Fruit fly (Drosophila melanogaster): ENCODE data around the gene B4.

The B4 gene

DNA sequence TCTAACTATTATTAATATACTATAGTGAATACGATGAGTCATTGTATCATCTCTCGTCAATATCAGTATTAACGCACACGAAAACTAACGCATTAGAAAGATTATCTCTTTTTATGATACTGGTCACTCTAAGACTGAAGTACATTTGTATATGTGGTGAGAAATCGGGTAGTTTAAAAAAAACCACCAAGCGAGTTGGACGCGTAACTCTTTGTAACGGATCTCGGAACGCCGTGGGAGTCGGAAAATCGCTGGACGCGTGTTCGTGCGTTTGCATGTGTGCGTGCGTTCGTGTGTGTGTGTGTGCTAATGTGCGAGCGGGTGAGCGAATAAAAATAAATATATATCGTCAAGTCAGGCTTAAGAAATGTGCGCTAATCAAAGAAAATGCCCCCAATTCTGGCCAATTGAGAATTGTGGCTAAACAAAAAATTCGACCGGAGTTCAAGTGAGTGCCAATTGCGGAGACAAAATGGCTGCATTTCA, 888 bp upstream of the B4 start, which contains the start of gene kuz (continued):
- TF ChIP-seq Bteb2 (GFP tag; optimal IDR thresholded peaks at IDR 0.05) (peak; percentile 8), Hsf (GFP tag; optimal IDR thresholded peaks at IDR 0.05) (no peak), CG4360 (GFP tag; IDR thresholded peaks at IDR 0.05) (peak; percentile 32; the same call in 1 of the 2 replicates), fd64A (GFP tag; optimal IDR thresholded peaks at IDR 0.05) (peak; percentile 39), CG32767 (GFP tag; IDR thresholded peaks at IDR 0.05) (peak; percentile 75), Gug (GFP tag; IDR thresholded peaks at IDR 0.05) (no peak; the same call in 3 of the 4 replicates), CG5245 (GFP tag; optimal IDR thresholded peaks at IDR 0.05) (no peak), vnd (GFP tag; IDR thresholded peaks at IDR 0.05; ENCODE audit: partially characterized antibody) (peak; percentile 17; the same call in 1 of the 3 replicates), gcm (GFP tag; optimal IDR thresholded peaks at IDR 0.05) (no peak), CG3838 (GFP tag; optimal IDR thresholded peaks at IDR 0.05) (no peak), phol (tag; optimal IDR thresholded peaks at IDR 0.05) (peak; percentile 38), Dad (GFP tag; optimal IDR thresholded peaks at IDR 0.05) (peak; percentile 19), prd (optimal IDR thresholded peaks at IDR 0.05) (no peak), prd (GFP tag; IDR thresholded peaks at IDR 0.05) (no peak; the same call in 2 of the 3 replicates), luna (GFP tag; optimal IDR thresholded peaks at IDR 0.05) (no peak), wek (GFP tag; optimal IDR thresholded peaks at IDR 0.05) (peak; percentile 42), Jarid2 (GFP tag; optimal IDR thresholded peaks at IDR 0.05) (peak; percentile 100), CG4404 (GFP tag; IDR thresholded peaks at IDR 0.05) (no peak), CG17612 (GFP tag; IDR thresholded peaks at IDR 0.05) (no peak), repo (GFP tag; optimal IDR thresholded peaks at IDR 0.05) (peak; percentile 20), grau (tag; optimal IDR thresholded peaks at IDR 0.05) (peak; percentile 40), CG13894 (tag; optimal IDR thresholded peaks at IDR 0.05) (peak; percentile 82), CG4707 (GFP tag; optimal IDR thresholded peaks at IDR 0.05) (no peak), ems (GFP tag; optimal IDR thresholded peaks at IDR 0.05) (peak; percentile 19), her (GFP tag; optimal IDR thresholded peaks at IDR 0.05) (peak; percentile 21), CG17568 (GFP tag; optimal IDR thresholded peaks at IDR 0.05) (peak; percentile 21), CG31365 (tag; optimal IDR thresholded peaks at IDR 0.05) (peak; percentile 27), Sox102F (GFP tag; optimal IDR thresholded peaks at IDR 0.05) (peak; percentile 14), Atf-2 (GFP tag; optimal IDR thresholded peaks at IDR 0.05) (no peak), tx (GFP tag; optimal IDR thresholded peaks at IDR 0.05) (peak; percentile 4), CG7271 (tag; optimal IDR thresholded peaks at IDR 0.05) (no peak), HmgD (GFP tag; optimal IDR thresholded peaks at IDR 0.05) (peak; percentile 29), CG15601 (tag; optimal IDR thresholded peaks at IDR 0.05) (peak; percentile 34), CG8388 (GFP tag; optimal IDR thresholded peaks at IDR 0.05) (peak; percentile 41), rib (GFP tag; IDR thresholded peaks at IDR 0.05) (peak; percentile 82; the same call in 1 of the 2 replicates), Ets97D (GFP tag; optimal IDR thresholded peaks at IDR 0.05) (no peak), CG1024 (GFP tag; IDR thresholded peaks at IDR 0.05) (no peak), PHDP (tag; optimal IDR thresholded peaks at IDR 0.05) (peak; percentile 46), Max (GFP tag; optimal IDR thresholded peaks at IDR 0.05) (peak; percentile 15), mirr (GFP tag; optimal IDR thresholded peaks at IDR 0.05) (peak; percentile 54), CG9817 (tag; optimal IDR thresholded peaks at IDR 0.05) (peak; percentile 18), MESR4 (GFP tag; optimal IDR thresholded peaks at IDR 0.05) (peak; percentile 58), CG32532 (GFP tag; IDR thresholded peaks at IDR 0.05) (peak; percentile 44), CG3163 (GFP tag; optimal IDR thresholded peaks at IDR 0.05) (peak; percentile 41), inv (GFP tag; IDR thresholded peaks at IDR 0.05; ENCODE audit: partially characterized antibody) (peak; percentile 50), CG17328 (GFP tag; IDR thresholded peaks at IDR 0.05) (peak; percentile 64), Gsc (GFP tag; IDR thresholded peaks at IDR 0.05) (no peak), H15 (GFP tag; IDR thresholded peaks at IDR 0.05) (no peak), CG11504 (tag; optimal IDR thresholded peaks at IDR 0.05) (peak; percentile 34), oc (tag; optimal IDR thresholded peaks at IDR 0.05) (peak; percentile 19), sens (GFP tag) (peak; percentile 80)

Data from whole organism, embryonic.